Fruit fly (Drosophila melanogaster): ENCODE data around the gene GV1.
A peak's percentile ranks its signal among the peaks of the same experiment; 100 is the strongest.

The GV1 gene

dm6 chr3L:1856467-1857350 is 46.3 kb downstream of the GV1 start, which contains the start of gene CG12024 (continued):
- TF ChIP-seq sc (optimal IDR thresholded peaks at IDR 0.05) (no peak), sc (GFP tag; optimal IDR thresholded peaks at IDR 0.05) (peak; percentile 9), unc-4 (GFP tag; IDR thresholded peaks at IDR 0.05; ENCODE audit: partially characterized antibody) (peak; percentile 42; the same call in 1 of the 2 replicates), CG32767 (GFP tag; IDR thresholded peaks at IDR 0.05) (no peak; the same call in 1 of the 2 replicates), CG2712 (tag; optimal IDR thresholded peaks at IDR 0.05) (peak; percentile 73), Bgb (GFP tag; IDR thresholded peaks at IDR 0.05; ENCODE audit: partially characterized antibody) (no peak), CG9797 (GFP tag; optimal IDR thresholded peaks at IDR 0.05) (peak; percentile 88), CG15696 (tag; optimal IDR thresholded peaks at IDR 0.05) (peak; percentile 70), CG6854 (GFP tag; optimal IDR thresholded peaks at IDR 0.05) (no peak), CG14667 (GFP tag; IDR thresholded peaks at IDR 0.05) (no peak), Mes4 (GFP tag; optimal IDR thresholded peaks at IDR 0.05) (peak; percentile 45), Ptx1 (GFP tag; IDR thresholded peaks at IDR 0.05) (peak; percentile 68), crc (GFP tag; optimal IDR thresholded peaks at IDR 0.05) (peak; percentile 25), insv (GFP tag; optimal IDR thresholded peaks at IDR 0.05) (peak in 1 of 2 experiments; percentile 62), ap (GFP tag; IDR thresholded peaks at IDR 0.05) (peak; percentile 21; the same call in 1 of the 2 replicates), CG8388 (GFP tag; optimal IDR thresholded peaks at IDR 0.05) (peak; percentile 39), ase (GFP tag; IDR thresholded peaks at IDR 0.05) (0 out of 3 replicates have a peak, but pooled peaks have one; percentile 14), CG12071 (GFP tag; optimal IDR thresholded peaks at IDR 0.05) (peak; percentile 14), mirr (GFP tag; optimal IDR thresholded peaks at IDR 0.05) (peak; percentile 18), Xrp1 (GFP tag; IDR thresholded peaks at IDR 0.05) (no peak; the same call in 1 of the 2 replicates), ATbp (GFP tag; optimal IDR thresholded peaks at IDR 0.05) (peak; percentile 19), BEAF-32 (GFP tag; optimal IDR thresholded peaks at IDR 0.05) (peak; percentile 62), lilli (GFP tag; optimal IDR thresholded peaks at IDR 0.05) (peak; percentile 86), CG9727 (GFP tag; optimal IDR thresholded peaks at IDR 0.05) (peak; percentile 58), usp (GFP tag; optimal IDR thresholded peaks at IDR 0.05) (no peak), CG17612 (GFP tag; IDR thresholded peaks at IDR 0.05) (peak; percentile 27; the same call in 1 of the 2 replicates), fu2 (GFP tag; optimal IDR thresholded peaks at IDR 0.05) (peak; percentile 78), Lpt (GFP tag; optimal IDR thresholded peaks at IDR 0.05) (no peak), tna (GFP tag; IDR thresholded peaks at IDR 0.05; ENCODE audit: partially characterized antibody) (peak; percentile 23; the same call in 1 of the 2 replicates), Sox102F (GFP tag; optimal IDR thresholded peaks at IDR 0.05) (peak; percentile 68), Doc3 (GFP tag; IDR thresholded peaks at IDR 0.05; ENCODE audit: partially characterized antibody) (no peak), pho (GFP tag; optimal IDR thresholded peaks at IDR 0.05) (peak; percentile 84), CG2129 (GFP tag; IDR thresholded peaks at IDR 0.05; ENCODE audit: partially characterized antibody) (no peak), CG8765 (GFP tag; IDR thresholded peaks at IDR 0.05) (no peak; the same call in 1 of the 2 replicates), grau (tag; optimal IDR thresholded peaks at IDR 0.05) (peak; percentile 81), cg (GFP tag; optimal IDR thresholded peaks at IDR 0.05) (no peak), Elba2 (GFP tag; optimal IDR thresholded peaks at IDR 0.05) (peak; percentile 95), Aef1 (GFP tag; IDR thresholded peaks at IDR 0.05) (peak; percentile 82), CG43689 (GFP tag; IDR thresholded peaks at IDR 0.05) (no peak), gcm (GFP tag; optimal IDR thresholded peaks at IDR 0.05) (peak; percentile 26), Chrac-16 (GFP tag; optimal IDR thresholded peaks at IDR 0.05) (peak; percentile 83), hkb (optimal IDR thresholded peaks at IDR 0.05) (peak; percentile 80), hkb (GFP tag; IDR thresholded peaks at IDR 0.05) (peak; percentile 47; the same call in 1 of the 2 replicates), CG9609 (GFP tag; optimal IDR thresholded peaks at IDR 0.05) (peak; percentile 77), Xbp1 (GFP tag; optimal IDR thresholded peaks at IDR 0.05) (peak; percentile 82), gt (GFP tag; IDR thresholded peaks at IDR 0.05) (no peak), CG17912 (GFP tag; optimal IDR thresholded peaks at IDR 0.05) (peak; percentile 43), ssp (GFP tag; IDR thresholded peaks at IDR 0.05) (peak; percentile 98), NfI (GFP tag; optimal IDR thresholded peaks at IDR 0.05) (peak; percentile 85)
